Worm (Caenorhabditis elegans): ENCODE data around the gene dhc-3.

Gene dhc-3

ce11 chrV:13116114-13116603 lies 22.6 kb upstream of the dhc-3 start, which contains the start of gene acly-2:
Gene acly-2, plus strand, starts transcription at chrV:13116488.
- TF ChIP-seq blmp-1 (tag; optimal IDR thresholded peaks at IDR 0.05) (peak; percentile 62), ceh-82 (tag; optimal IDR thresholded peaks at IDR 0.05) (no peak), lin-14 (GFP tag; optimal IDR thresholded peaks at IDR 0.05) (peak; percentile 2), mep-1 (tag; optimal IDR thresholded peaks at IDR 0.05) (peak; percentile 14), unc-30 (tag; optimal IDR thresholded peaks at IDR 0.05) (no peak), hlh-17 (GFP tag; optimal IDR thresholded peaks at IDR 0.05; ENCODE audit: borderline replicate concordance) (no peak), ama-1 (optimal IDR thresholded peaks at IDR 0.05) (no peak)

DNA sequence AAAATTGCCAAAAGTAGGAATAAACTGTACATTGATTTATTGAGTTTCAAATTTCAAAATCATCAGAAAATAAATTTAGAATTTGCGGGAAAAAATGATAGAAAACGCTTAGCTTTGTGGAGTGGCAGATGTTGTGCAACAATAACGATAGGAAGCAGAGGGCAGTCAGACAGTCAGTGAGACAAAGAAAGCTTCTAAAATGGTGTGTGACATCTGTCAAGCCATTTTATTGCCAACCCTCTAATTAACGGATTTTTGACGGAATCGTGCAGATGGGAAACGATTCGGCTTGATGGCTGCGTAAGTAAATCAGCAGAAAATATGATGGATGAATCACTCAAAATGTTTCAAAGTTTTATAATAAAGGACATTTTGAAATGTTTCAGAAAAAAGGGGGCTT lies 18.7 kb upstream of the dhc-3 start, which contains the start of gene max-1:
TSS of gene max-1 (minus strand) at position 124 of the 400 bp plus-strand sequence.
- TF ChIP-seq sup-37 (GFP tag; optimal IDR thresholded peaks at IDR 0.05), result no peak
- no peak for TF ChIP-seq mab-9 (GFP tag; IDR thresholded peaks at IDR 0.05)
- no peak for TF ChIP-seq ceh-82 (tag; optimal IDR thresholded peaks at IDR 0.05)
- TF ChIP-seq Y116A8C.19 (tag; optimal IDR thresholded peaks at IDR 0.05; ENCODE audit: borderline replicate concordance), result no peak
- no peak for TF ChIP-seq unc-30 (tag; optimal IDR thresholded peaks at IDR 0.05)

DNA sequence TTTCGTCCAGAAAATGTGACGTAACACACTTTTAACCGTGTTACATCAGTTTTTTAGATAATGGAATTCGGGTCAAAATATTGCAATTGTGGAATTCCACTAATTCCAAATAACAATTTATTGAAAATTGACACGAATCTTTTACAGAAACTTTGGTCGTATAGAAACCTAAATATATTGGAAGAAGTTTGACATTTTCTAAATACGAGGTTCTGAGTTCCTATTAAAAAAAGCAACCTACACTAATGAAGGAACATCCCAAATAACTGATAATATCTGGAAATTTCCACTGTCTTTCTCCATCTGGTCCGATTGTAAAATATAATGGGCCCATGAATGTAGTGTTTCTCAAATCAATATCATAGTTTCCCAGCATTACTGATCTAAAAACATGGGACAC lies 17.5 kb upstream of the dhc-3 start:
- TF ChIP-seq nhr-11 (tag; optimal IDR thresholded peaks at IDR 0.05), result no peak
- TF ChIP-seq mab-9 (GFP tag; IDR thresholded peaks at IDR 0.05), result no peak
- TF ChIP-seq lir-3 (tag; optimal IDR thresholded peaks at IDR 0.05; ENCODE audit: poor library complexity), result no peak
- no peak for TF ChIP-seq nhr-76 (tag; optimal IDR thresholded peaks at IDR 0.05)
- TF ChIP-seq snpc-4 (tag; optimal IDR thresholded peaks at IDR 0.05), result no peak
- TF ChIP-seq hlh-4 (tag; optimal IDR thresholded peaks at IDR 0.05), result no peak
- TF ChIP-seq lsy-2 (tag; optimal IDR thresholded peaks at IDR 0.05), result no peak
- TF ChIP-seq lin-35 (GFP tag; optimal IDR thresholded peaks at IDR 0.05), result no peak
- TF ChIP-seq nhr-71 (tag; optimal IDR thresholded peaks at IDR 0.05), result no peak
- TF ChIP-seq lin-39 (tag; optimal IDR thresholded peaks at IDR 0.05), result no peak
- no peak for TF ChIP-seq ceh-90 (tag; optimal IDR thresholded peaks at IDR 0.05)
- no peak for TF ChIP-seq fkh-8 (tag; optimal IDR thresholded peaks at IDR 0.05)
- no peak for TF ChIP-seq unc-130 (tag; optimal IDR thresholded peaks at IDR 0.05)
- no peak for TF ChIP-seq ces-1 (GFP tag; optimal IDR thresholded peaks at IDR 0.05)
- no peak for TF ChIP-seq nhr-47 (tag; optimal IDR thresholded peaks at IDR 0.05)
- no peak for TF ChIP-seq unc-86 (tag; optimal IDR thresholded peaks at IDR 0.05)
- no peak for TF ChIP-seq grh-1 (GFP tag; IDR thresholded peaks at IDR 0.05)
- no peak for TF ChIP-seq irx-1 (tag; optimal IDR thresholded peaks at IDR 0.05)
- no peak for TF ChIP-seq nhr-20 (tag; optimal IDR thresholded peaks at IDR 0.05)
- no peak for TF ChIP-seq zip-4 (GFP tag; optimal IDR thresholded peaks at IDR 0.05)

- TF ChIP-seq aly-2 (tag; optimal IDR thresholded peaks at IDR 0.05), result peak; percentile 31
Observed at ce11 chrV:13125942-13126341, 12.8 kb upstream of the dhc-3 start.

- TF ChIP-seq lin-15B (tag; optimal IDR thresholded peaks at IDR 0.05) (no peak), blmp-1 (tag; optimal IDR thresholded peaks at IDR 0.05) (peak; percentile 45), dpl-1 (GFP tag; optimal IDR thresholded peaks at IDR 0.05) (peak in 1 of 3 experiments; percentile 15)
Observed at ce11 chrV:13129895-13130294, 8.9 kb upstream of the dhc-3 start, which contains the start of gene eat-6. Gene eat-6, minus strand, starts transcription at chrV:13129995.

ce11 chrV:13130439-13130840 lies 8.3 kb upstream of the dhc-3 start:
- TF ChIP-seq lin-35 (GFP tag; optimal IDR thresholded peaks at IDR 0.05), result peak; percentile 38 to 41
- peak in 1 of 2 experiments; percentile 12 for TF ChIP-seq mdl-1 (tag; optimal IDR thresholded peaks at IDR 0.05)
- TF ChIP-seq fkh-8 (tag; optimal IDR thresholded peaks at IDR 0.05), result peak; percentile 82
- no peak for TF ChIP-seq unc-62 (GFP tag; optimal IDR thresholded peaks at IDR 0.05)
- no peak for TF ChIP-seq lin-15B (tag; optimal IDR thresholded peaks at IDR 0.05)
- TF ChIP-seq nhr-90 (tag; optimal IDR thresholded peaks at IDR 0.05; ENCODE audit: poor library complexity), result no peak
- TF ChIP-seq tbx-2 (tag; optimal IDR thresholded peaks at IDR 0.05), result peak; percentile 47
- peak; percentile 26 for TF ChIP-seq pax-3 (tag; optimal IDR thresholded peaks at IDR 0.05)
- TF ChIP-seq lsy-2 (tag; optimal IDR thresholded peaks at IDR 0.05), result peak; percentile 10 to 49
- TF ChIP-seq snpc-4 (tag; optimal IDR thresholded peaks at IDR 0.05), result no peak
- no peak for TF ChIP-seq C16A3.4 (tag; optimal IDR thresholded peaks at IDR 0.05)
- peak; percentile 51 for TF ChIP-seq unc-86 (tag; optimal IDR thresholded peaks at IDR 0.05)
- TF ChIP-seq xbp-1 (tag; optimal IDR thresholded peaks at IDR 0.05), result peak; percentile 36
- TF ChIP-seq dsc-1 (tag; optimal IDR thresholded peaks at IDR 0.05), result peak; percentile 2
- TF ChIP-seq ets-5 (GFP tag; IDR thresholded peaks at IDR 0.05), result no peak
- TF ChIP-seq unc-98 (GFP tag; IDR thresholded peaks at IDR 0.05), result no peak
- peak; percentile 48 for TF ChIP-seq snu-23 (GFP tag; optimal IDR thresholded peaks at IDR 0.05)

Data from whole organism, L1 larva.